Fruit fly (Drosophila melanogaster): ENCODE data around the gene loco.

DNA sequence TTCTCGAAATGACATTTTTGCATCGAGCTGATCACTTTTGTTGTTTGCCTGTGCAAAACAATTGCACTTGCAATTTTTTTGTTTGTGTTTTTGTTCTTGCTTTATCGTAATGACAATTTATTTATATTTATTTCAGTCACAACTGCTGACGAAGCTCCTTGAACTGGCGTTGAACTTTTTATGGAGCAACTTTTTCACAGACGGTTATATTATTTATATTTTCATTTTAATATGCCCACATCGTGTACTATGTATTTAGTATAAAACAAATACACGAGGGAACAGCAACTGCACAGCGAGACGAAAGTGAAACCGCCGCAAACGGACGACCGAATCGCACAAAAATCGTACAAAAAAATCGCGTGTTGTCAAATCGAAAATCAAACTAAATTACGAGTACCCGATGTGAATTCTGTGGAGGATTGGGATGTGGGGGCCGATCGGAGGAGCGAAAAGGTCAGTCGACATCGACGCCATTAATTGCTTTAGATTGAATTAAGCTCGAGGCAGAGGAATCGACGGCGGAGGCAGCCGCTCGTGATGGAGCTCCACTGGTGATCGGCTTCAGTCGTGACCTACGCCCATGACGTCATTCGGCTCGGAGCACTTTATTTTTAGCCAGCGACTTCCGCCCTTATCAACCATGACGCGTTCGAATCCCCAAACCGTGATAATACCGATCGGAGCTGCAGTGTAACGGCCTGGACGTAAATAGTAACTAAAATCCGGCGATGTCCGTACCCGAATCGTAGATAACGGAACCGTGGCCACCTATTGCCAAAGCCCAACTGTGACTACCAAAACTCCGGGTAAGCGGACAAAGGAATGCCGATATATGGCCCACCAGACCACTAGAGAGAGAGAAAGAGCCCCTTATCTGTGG lies 3.3 kb downstream of the loco start:
- no peak for TF ChIP-seq GATAd (GFP tag; optimal IDR thresholded peaks at IDR 0.05)
- no peak for TF ChIP-seq Hr78 (GFP tag; optimal IDR thresholded peaks at IDR 0.05)
- TF ChIP-seq psq (GFP tag; optimal IDR thresholded peaks at IDR 0.05), result peak; percentile 24
- TF ChIP-seq h (GFP tag; optimal IDR thresholded peaks at IDR 0.05), result peak; percentile 37
- no peak for TF ChIP-seq N (GFP tag; optimal IDR thresholded peaks at IDR 0.05)
- TF ChIP-seq brk (GFP tag; optimal IDR thresholded peaks at IDR 0.05), result no peak
- TF ChIP-seq Rel (GFP tag; optimal IDR thresholded peaks at IDR 0.05), result no peak
- TF ChIP-seq Rel (tag; optimal IDR thresholded peaks at IDR 0.05), result peak; percentile 53
- TF ChIP-seq tai (GFP tag; optimal IDR thresholded peaks at IDR 0.05), result no peak
- peak; percentile 57 for TF ChIP-seq br (GFP tag; optimal IDR thresholded peaks at IDR 0.05)
- TF ChIP-seq dmrt93B (GFP tag; optimal IDR thresholded peaks at IDR 0.05), result no peak

Measured in whole organism, wandering third instar larva.